Fruit fly (Drosophila melanogaster): ENCODE results near the gene zormin.
A peak's percentile ranks its signal among the peaks of the same experiment; 100 is the strongest.

The zormin gene

dm6 chr3L:2164805-2165204 lies 13.3 kb upstream of the zormin start (continued):
- TF ChIP-seq H2.0 (GFP tag; IDR thresholded peaks at IDR 0.05) (0 out of 2 replicates have a peak, but pooled peaks have one; percentile 31), CG6175 (GFP tag; IDR thresholded peaks at IDR 0.05) (no peak), CG14710 (tag; optimal IDR thresholded peaks at IDR 0.05) (no peak), CG12236 (GFP tag; optimal IDR thresholded peaks at IDR 0.05) (no peak), Deaf1 (tag; optimal IDR thresholded peaks at IDR 0.05) (no peak), CG10147 (GFP tag; optimal IDR thresholded peaks at IDR 0.05) (no peak), Bgb (GFP tag; IDR thresholded peaks at IDR 0.05; ENCODE audit: partially characterized antibody) (no peak), Kr (GFP tag; optimal IDR thresholded peaks at IDR 0.05) (no peak), gem (tag; optimal IDR thresholded peaks at IDR 0.05) (peak; percentile 45), CG10462 (GFP tag; optimal IDR thresholded peaks at IDR 0.05) (no peak), nmo (GFP tag; optimal IDR thresholded peaks at IDR 0.05) (peak; percentile 15), CG16779 (GFP tag; IDR thresholded peaks at IDR 0.05) (no peak), zf30C (GFP tag; optimal IDR thresholded peaks at IDR 0.05) (no peak), Hand (GFP tag; optimal IDR thresholded peaks at IDR 0.05) (no peak), fd102C (GFP tag; optimal IDR thresholded peaks at IDR 0.05) (no peak), bigmax (GFP tag; optimal IDR thresholded peaks at IDR 0.05) (no peak), CG6272 (GFP tag; IDR thresholded peaks at IDR 0.05) (0 out of 2 replicates have a peak, but pooled peaks have one; percentile 33), hb (GFP tag; IDR thresholded peaks at IDR 0.05; ENCODE audit: partially characterized antibody) (no peak), CG6689 (GFP tag; IDR thresholded peaks at IDR 0.05) (peak; percentile 42; the same call in 1 of the 2 replicates), so (GFP tag; IDR thresholded peaks at IDR 0.05) (0 out of 3 replicates have a peak, but pooled peaks have one; percentile 35), BtbVII (GFP tag; optimal IDR thresholded peaks at IDR 0.05) (no peak), gcm2 (GFP tag; optimal IDR thresholded peaks at IDR 0.05) (no peak), Myb (GFP tag; optimal IDR thresholded peaks at IDR 0.05) (no peak), sd (tag; optimal IDR thresholded peaks at IDR 0.05) (no peak), esg (GFP tag; conservative IDR thresholded peaks at IDR 0.05) (0 out of 2 replicates have a peak, but pooled peaks have one; percentile 17), ato (GFP tag; IDR thresholded peaks at IDR 0.05; ENCODE audit: partially characterized antibody) (no peak), Gsc (GFP tag; IDR thresholded peaks at IDR 0.05) (no peak), lbe (GFP tag; optimal IDR thresholded peaks at IDR 0.05) (no peak), gro (GFP tag; optimal IDR thresholded peaks at IDR 0.05) (no peak), B-H1 (GFP tag; IDR thresholded peaks at IDR 0.05) (no peak), CG17385 (GFP tag; optimal IDR thresholded peaks at IDR 0.05) (no peak), CG34224 (GFP tag; IDR thresholded peaks at IDR 0.05; ENCODE audit: partially characterized antibody) (no peak), gsb-n (tag; optimal IDR thresholded peaks at IDR 0.05) (no peak), Sox102F (GFP tag; optimal IDR thresholded peaks at IDR 0.05) (peak; percentile 57), Xbp1 (GFP tag; optimal IDR thresholded peaks at IDR 0.05) (peak; percentile 22), CG1792 (GFP tag; optimal IDR thresholded peaks at IDR 0.05) (no peak), CG4282 (GFP tag; optimal IDR thresholded peaks at IDR 0.05) (no peak), CG9215 (GFP tag; IDR thresholded peaks at IDR 0.05) (no peak; the same call in 1 of the 2 replicates), Hmr (GFP tag; optimal IDR thresholded peaks at IDR 0.05) (no peak), tup (GFP tag; optimal IDR thresholded peaks at IDR 0.05) (no peak), H15 (GFP tag; IDR thresholded peaks at IDR 0.05) (no peak), sob (GFP tag; IDR thresholded peaks at IDR 0.05) (peak; percentile 48; the same call in 1 of the 2 replicates), CG9932 (GFP tag; IDR thresholded peaks at IDR 0.05) (peak; percentile 22; the same call in 1 of the 2 replicates), CG12659 (GFP tag; optimal IDR thresholded peaks at IDR 0.05) (no peak), slbo (GFP tag; IDR thresholded peaks at IDR 0.05) (peak; percentile 60), ind (GFP tag; optimal IDR thresholded peaks at IDR 0.05) (peak; percentile 2), Ada2b (GFP tag; IDR thresholded peaks at IDR 0.05) (peak; percentile 77), Atf-2 (GFP tag; optimal IDR thresholded peaks at IDR 0.05) (no peak), unpg (GFP tag; optimal IDR thresholded peaks at IDR 0.05) (peak; percentile 23), CG34422 (GFP tag; IDR thresholded peaks at IDR 0.05) (peak; percentile 54; the same call in 2 of the 3 replicates), peb (GFP tag; IDR thresholded peaks at IDR 0.05) (no peak)

All from whole organism, embryonic.